Worm (Caenorhabditis elegans): ENCODE measurements around the gene T19D7.6.

DNA sequence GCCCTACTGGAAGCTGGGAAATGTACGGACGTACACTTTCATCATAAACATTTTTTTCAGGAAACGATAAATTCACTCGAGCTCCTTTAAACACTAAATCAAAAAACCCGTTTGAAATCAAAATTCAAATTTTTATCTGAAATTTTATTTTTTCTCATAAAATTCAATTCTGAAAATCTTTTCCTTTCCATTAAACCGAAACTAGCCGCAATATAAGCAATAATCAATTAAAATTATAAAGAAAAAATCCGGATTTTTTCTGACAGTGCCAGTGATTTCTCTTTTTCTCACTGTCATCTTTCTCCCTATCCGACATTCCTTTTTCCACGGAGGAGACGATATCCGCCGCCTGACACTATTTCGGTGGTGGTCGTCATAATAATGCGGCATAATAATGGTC lies 14.7 kb downstream of the T19D7.6 start, which contains the start of gene lpr-7:
- no peak for TF ChIP-seq klf-2 (GFP tag; conservative IDR thresholded peaks at IDR 0.05)
- no peak for TF ChIP-seq flt-1 (GFP tag; IDR thresholded peaks at IDR 0.05)
- TF ChIP-seq tab-1 (GFP tag; IDR thresholded peaks at IDR 0.05) = no peak
- TF ChIP-seq cog-1 (tag; optimal IDR thresholded peaks at IDR 0.05) = no peak
- TF ChIP-seq ztf-23 (GFP tag; IDR thresholded peaks at IDR 0.05) = no peak

All from whole organism, midembryonic.